Worm (Caenorhabditis elegans): ENCODE results near the gene clec-42.

clec-42 gene

DNA sequence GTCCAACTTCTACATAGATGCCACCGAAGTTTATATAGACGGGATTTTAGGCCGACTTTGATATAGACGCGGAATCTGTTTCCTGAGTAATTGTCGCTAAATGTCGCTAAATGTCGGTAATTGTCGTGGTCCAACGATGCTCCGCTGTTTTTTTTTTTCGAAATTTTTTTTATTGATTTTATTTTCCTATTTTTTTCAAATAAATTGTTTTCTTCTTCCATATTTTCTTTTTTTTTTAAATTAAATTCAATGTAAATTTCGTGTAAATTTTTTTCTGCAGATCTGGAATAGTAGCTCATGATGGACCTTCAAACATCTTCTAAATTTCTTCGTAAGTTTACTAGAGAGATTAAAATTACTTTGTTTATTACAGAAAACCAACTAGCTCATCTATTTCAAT, 6.3 kb upstream of the clec-42 start, which contains the start of gene C31G12.3:
Gene C31G12.3 (plus strand): TSS at position 301 of the 400 bp plus-strand sequence.
- TF ChIP-seq xnd-1 (tag; optimal IDR thresholded peaks at IDR 0.05) (no peak), F52B5.7 (tag; optimal IDR thresholded peaks at IDR 0.05) (no peak), nfyb-1 (GFP tag; IDR thresholded peaks at IDR 0.05) (no peak), lir-1 (GFP tag; conservative IDR thresholded peaks at IDR 0.05) (no peak), C17E4.6 (GFP tag; IDR thresholded peaks at IDR 0.05) (no peak), sptf-2 (GFP tag; optimal IDR thresholded peaks at IDR 0.05) (no peak), gei-17 (GFP tag; optimal IDR thresholded peaks at IDR 0.05) (no peak), F57A8.1 (GFP tag; optimal IDR thresholded peaks at IDR 0.05) (no peak), ceh-91 (GFP tag; IDR thresholded peaks at IDR 0.05) (no peak), lsl-1 (GFP tag; optimal IDR thresholded peaks at IDR 0.05) (no peak), ceh-79 (tag; optimal IDR thresholded peaks at IDR 0.05) (no peak), let-526 (GFP tag; IDR thresholded peaks at IDR 0.05) (no peak), K12H6.12 (tag; optimal IDR thresholded peaks at IDR 0.05) (no peak)

DNA sequence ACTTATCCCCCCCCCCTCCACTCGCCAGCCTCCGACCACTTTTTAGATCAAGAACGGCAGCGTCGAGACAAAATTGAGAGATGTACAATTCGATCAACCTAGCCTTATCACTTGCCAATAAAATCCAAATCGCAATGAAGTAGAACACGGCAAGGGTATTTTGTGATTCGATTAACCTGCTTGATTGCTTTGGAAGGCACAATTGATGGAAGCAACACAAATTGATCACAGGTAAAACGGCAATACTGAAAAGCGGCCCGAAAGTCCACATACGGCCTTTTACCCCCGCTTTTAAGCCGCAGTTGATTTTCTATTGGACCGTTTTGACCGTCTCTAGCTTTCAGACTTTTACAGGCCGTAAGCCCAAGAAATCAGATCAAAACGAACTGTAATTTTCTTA, 2.9 kb upstream of the clec-42 start, which contains the start of gene clec-245:
Gene clec-245 (minus strand): TSS at position 101 of the 400 bp plus-strand sequence.
- TF ChIP-seq snpc-4 (GFP tag; optimal IDR thresholded peaks at IDR 0.05), result no peak
- no peak for TF ChIP-seq snpc-4 (tag; optimal IDR thresholded peaks at IDR 0.05)
- TF ChIP-seq hrde-1 (tag; optimal IDR thresholded peaks at IDR 0.05; ENCODE audit: borderline replicate concordance), result no peak
- TF ChIP-seq ceh-58 (GFP tag; IDR thresholded peaks at IDR 0.05), result no peak

DNA sequence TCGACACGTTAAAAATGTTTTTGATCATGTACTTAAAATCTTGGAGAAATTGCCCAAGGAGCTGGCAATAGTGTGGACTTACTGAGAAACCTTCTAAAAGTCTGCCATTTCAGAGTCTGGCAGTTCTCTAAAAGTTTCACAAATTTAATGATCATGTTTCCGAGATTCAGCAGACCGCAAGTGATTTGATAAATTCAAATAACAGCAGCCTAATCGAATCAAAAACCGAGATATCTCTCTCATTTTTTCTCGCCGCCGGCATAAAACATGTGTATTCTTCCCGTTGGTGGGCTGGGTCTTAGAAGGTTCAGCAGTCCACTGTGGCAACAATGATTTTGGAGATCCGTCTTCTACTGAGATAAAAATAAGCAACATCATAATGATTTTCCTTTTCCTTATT, 2.0 kb upstream of the clec-42 start, which contains the start of gene clec-246:
Gene clec-246 (plus strand): TSS at position 301 of the 400 bp plus-strand sequence.
- TF ChIP-seq snpc-3.4 (tag; optimal IDR thresholded peaks at IDR 0.05), result no peak
- no peak for TF ChIP-seq atf-7 (tag; optimal IDR thresholded peaks at IDR 0.05)
- no peak for TF ChIP-seq K12H6.12 (tag; optimal IDR thresholded peaks at IDR 0.05)
- no peak for TF ChIP-seq Y53G8AR.9 (GFP tag; conservative IDR thresholded peaks at IDR 0.05)
- TF ChIP-seq F23B12.7 (tag; optimal IDR thresholded peaks at IDR 0.05; ENCODE audit: insufficient read depth), result no peak
- TF ChIP-seq nhr-80 (tag; optimal IDR thresholded peaks at IDR 0.05), result no peak
- no peak for TF ChIP-seq aptf-3 (GFP tag; IDR thresholded peaks at IDR 0.05)
- TF ChIP-seq F52B5.7 (tag; optimal IDR thresholded peaks at IDR 0.05), result no peak
- no peak for TF ChIP-seq hlh-12 (tag; optimal IDR thresholded peaks at IDR 0.05)
- TF ChIP-seq hmg-20 (GFP tag; IDR thresholded peaks at IDR 0.05), result no peak
- no peak for TF ChIP-seq dpff-1 (tag; optimal IDR thresholded peaks at IDR 0.05)
- no peak for TF ChIP-seq ceh-40 (GFP tag; IDR thresholded peaks at IDR 0.05)
- TF ChIP-seq lag-1 (GFP tag; IDR thresholded peaks at IDR 0.05), result no peak

DNA sequence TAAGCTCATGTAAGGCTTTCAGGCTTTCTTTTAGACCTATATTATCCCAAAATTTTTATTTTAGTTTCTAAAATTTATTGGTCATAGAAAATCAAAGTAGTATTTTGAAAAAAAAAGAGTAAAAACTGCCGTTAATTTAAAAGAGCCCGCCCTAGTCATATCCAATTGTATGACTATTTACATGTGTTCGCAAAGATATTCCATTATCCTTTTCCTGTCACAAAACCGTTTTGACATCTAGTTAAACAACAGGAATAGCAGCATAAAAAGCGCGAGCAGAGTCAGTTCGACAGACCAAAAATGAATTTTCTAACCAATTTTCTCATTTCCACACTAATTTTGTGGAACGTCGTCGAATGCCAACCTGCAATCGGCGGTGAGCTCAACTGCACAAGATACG, 3.8 kb downstream of the clec-42 start, which contains the start of gene F16H6.3:
Gene F16H6.3 (plus strand): TSS at position 301 of the 400 bp plus-strand sequence.
- TF ChIP-seq sdz-38 (tag; optimal IDR thresholded peaks at IDR 0.05) (no peak), hrde-1 (tag; optimal IDR thresholded peaks at IDR 0.05; ENCODE audit: borderline replicate concordance) (no peak), ceh-58 (GFP tag; IDR thresholded peaks at IDR 0.05) (no peak), ets-4 (GFP tag; optimal IDR thresholded peaks at IDR 0.05) (no peak), ccch-3 (GFP tag; optimal IDR thresholded peaks at IDR 0.05) (no peak), rpc-1 (optimal IDR thresholded peaks at IDR 0.05) (no peak), rpc-1 (tag; optimal IDR thresholded peaks at IDR 0.05) (no peak), ama-1 (optimal IDR thresholded peaks at IDR 0.05) (no peak), ama-1 (GFP tag; optimal IDR thresholded peaks at IDR 0.05) (no peak), nhr-80 (tag; optimal IDR thresholded peaks at IDR 0.05) (no peak), ceh-40 (GFP tag; IDR thresholded peaks at IDR 0.05) (no peak)
